Fruit fly (Drosophila melanogaster) whole organism, embryonic: Measurements from ENCODE around the gene Acp63F.

Experiments used
- Ada2b ChIP-seq: fragments of 200-800 bp; sonication (Bioruptor generic); IDR thresholded peaks from 2 replicates; pipeline ENCODE4 v1.3.6; 2022; ENCODE audit warnings: missing biosample characterization, missing genetic modification characterization
- Atf6 ChIP-seq: fragments of 200-800 bp; sonication (Bioruptor generic); IDR thresholded peaks from 2 replicates; pipeline ENCODE4 v1.3.6; 2022; ENCODE audit warnings: missing biosample characterization, missing genetic modification characterization
- Bgb ChIP-seq: fragments of 200-800 bp; sonication (Bioruptor generic); IDR thresholded peaks from 2 replicates; pipeline ENCODE4 v1.3.6; 2022; ENCODE audit warnings: missing biosample characterization, missing genetic modification characterization; ENCODE audit not compliant: partially characterized antibody
- CG10959 ChIP-seq: fragments of 200-800 bp; sonication (Bioruptor generic); IDR thresholded peaks from 2 replicates; pipeline ENCODE4 v1.3.6; 2022; ENCODE audit warnings: missing biosample characterization, missing genetic modification characterization
- CG11723 ChIP-seq: fragments of 200-800 bp; sonication (Bioruptor generic); optimal IDR thresholded peaks from 2 replicates; lab custom pipeline; 2017; ENCODE audit warnings: missing biosample characterization, mild to moderate bottlenecking, missing genetic modification characterization
- CG13624 ChIP-seq: fragments of 200-800 bp; sonication (Bioruptor generic); optimal IDR thresholded peaks from 2 replicates; lab custom pipeline; 2016; ENCODE audit warnings: missing biosample characterization, missing genetic modification characterization
- CG14050 ChIP-seq: fragments of 200-800 bp; sonication (Bioruptor generic); IDR thresholded peaks from 3 replicates; pipeline ENCODE4 v1.3.6; 2022; ENCODE audit warnings: missing biosample characterization, missing genetic modification characterization
- CG15479 ChIP-seq: fragments of 200-800 bp; sonication (Bioruptor generic); optimal IDR thresholded peaks from 3 replicates; lab custom pipeline; 2019; ENCODE audit warnings: missing biosample characterization, mild to moderate bottlenecking, missing genetic modification characterization, moderate library complexity
- CG1647 ChIP-seq: fragments of 200-800 bp; sonication (Bioruptor generic); optimal IDR thresholded peaks from 3 replicates; lab custom pipeline; 2016; ENCODE audit warnings: missing biosample characterization, missing genetic modification characterization
- CG16779 ChIP-seq: fragments of 200-800 bp; sonication (Bioruptor generic); IDR thresholded peaks from 2 replicates; pipeline ENCODE4 v1.3.6; 2022; ENCODE audit warnings: missing biosample characterization, missing genetic modification characterization
- CG17361 ChIP-seq: fragments of 200-800 bp; sonication (Bioruptor generic); IDR thresholded peaks from 3 replicates; pipeline ENCODE4 v1.3.6; 2022; ENCODE audit warnings: missing biosample characterization, missing genetic modification characterization
- CG17829 ChIP-seq: fragments of 200-800 bp; optimal IDR thresholded peaks from 2 replicates; lab custom pipeline; 2019; ENCODE audit warnings: missing biosample characterization, mild to moderate bottlenecking, missing genetic modification characterization, moderate library complexity
- CG1792 ChIP-seq: fragments of 200-800 bp; sonication (Bioruptor generic); optimal IDR thresholded peaks from 2 replicates; lab custom pipeline; 2016; ENCODE audit warnings: missing biosample characterization, missing genetic modification characterization
- CG2889 ChIP-seq: fragments of 200-800 bp; sonication (Bioruptor generic); IDR thresholded peaks from 3 replicates; pipeline ENCODE4 v1.3.6; 2022; ENCODE audit warnings: missing biosample characterization, missing genetic modification characterization
- CG30403 ChIP-seq: fragments of 200-800 bp; sonication (Bioruptor generic); optimal IDR thresholded peaks from 3 replicates; lab custom pipeline; 2016; ENCODE audit warnings: missing biosample characterization, missing genetic modification characterization
- CG32767 ChIP-seq: fragments of 200-800 bp; sonication (Bioruptor generic); IDR thresholded peaks from 2 replicates; pipeline ENCODE4 v1.3.6; 2022; ENCODE audit warnings: missing biosample characterization, missing genetic modification characterization
- CG3281 ChIP-seq: fragments of 200-800 bp; sonication (Bioruptor generic); optimal IDR thresholded peaks from 3 replicates; lab custom pipeline; 2017; ENCODE audit warnings: missing biosample characterization, mild to moderate bottlenecking, missing genetic modification characterization
- CG5180 ChIP-seq: fragments of 200-800 bp; sonication (Bioruptor generic); optimal IDR thresholded peaks from 3 replicates; lab custom pipeline; 2017; ENCODE audit warnings: missing biosample characterization, missing genetic modification characterization, mild to moderate bottlenecking, moderate library complexity, missing genetic modification reagents
- CG7556 ChIP-seq: fragments of 200-800 bp; sonication (Bioruptor generic); optimal IDR thresholded peaks from 2 replicates; lab custom pipeline; 2017; ENCODE audit warnings: missing biosample characterization, mild to moderate bottlenecking, missing genetic modification characterization
- CG7745 ChIP-seq: fragments of 200-800 bp; sonication (Bioruptor generic); optimal IDR thresholded peaks from 2 replicates; lab custom pipeline; 2018; ENCODE audit warnings: missing biosample characterization, mild to moderate bottlenecking, missing genetic modification characterization, moderate library complexity
- CG8281 ChIP-seq: fragments of 200-800 bp; sonication (Bioruptor generic); optimal IDR thresholded peaks from 2 replicates; lab custom pipeline; 2018; ENCODE audit warnings: missing biosample characterization, mild to moderate bottlenecking, missing genetic modification characterization, moderate library complexity
- CG9876 ChIP-seq: fragments of 200-800 bp; sonication (Bioruptor generic); optimal IDR thresholded peaks from 2 replicates; lab custom pipeline; 2016; ENCODE audit warnings: missing biosample characterization, missing genetic modification characterization
- CkIIα-i1 ChIP-seq: fragments of 200-800 bp; sonication (Bioruptor generic); IDR thresholded peaks from 2 replicates; pipeline ENCODE4 v1.3.6; 2022; ENCODE audit warnings: missing biosample characterization, missing genetic modification characterization
- D19A ChIP-seq: fragments of 200-800 bp; optimal IDR thresholded peaks from 3 replicates; lab custom pipeline; 2019; ENCODE audit warnings: missing biosample characterization, mild to moderate bottlenecking, missing genetic modification characterization, moderate library complexity
- D19B ChIP-seq: fragments of 200-800 bp; sonication (Bioruptor generic); optimal IDR thresholded peaks from 2 replicates; lab custom pipeline; 2017; ENCODE audit warnings: missing biosample characterization, mild to moderate bottlenecking, missing genetic modification characterization
- Dek ChIP-seq: fragments of 200-800 bp; sonication (Bioruptor generic); optimal IDR thresholded peaks from 3 replicates; lab custom pipeline; 2019; ENCODE audit warnings: missing biosample characterization, mild to moderate bottlenecking, missing genetic modification characterization, moderate library complexity
- Ets65A ChIP-seq: fragments of 200-800 bp; sonication (Bioruptor generic); peaks from one replicate; lab custom pipeline; 2016; ENCODE audit warnings: missing biosample characterization, missing genetic modification characterization
- Fer1 ChIP-seq: fragments of 200-800 bp; sonication (Bioruptor generic); optimal IDR thresholded peaks from 2 replicates; lab custom pipeline; 2017; ENCODE audit warnings: missing biosample characterization, mild to moderate bottlenecking, missing genetic modification characterization
- HLH54F ChIP-seq: fragments of 200-800 bp; sonication (Bioruptor generic); optimal IDR thresholded peaks from 3 replicates; lab custom pipeline; 2016; ENCODE audit warnings: missing biosample characterization, missing genetic modification characterization
- Hey ChIP-seq: fragments of 200-800 bp; sonication (Bioruptor generic); optimal IDR thresholded peaks from 3 replicates; lab custom pipeline; 2018; ENCODE audit warnings: missing biosample characterization, mild to moderate bottlenecking, missing genetic modification characterization
- HmgZ ChIP-seq: fragments of 200-800 bp; sonication (Bioruptor generic); optimal IDR thresholded peaks from 2 replicates; lab custom pipeline; 2018; ENCODE audit warnings: missing biosample characterization, mild to moderate bottlenecking, missing genetic modification characterization
- Hsf ChIP-seq: fragments of 200-800 bp; sonication (Bioruptor generic); optimal IDR thresholded peaks from 3 replicates; lab custom pipeline; 2016; ENCODE audit warnings: missing biosample characterization, missing genetic modification characterization
- Mad ChIP-seq: fragments of 200-800 bp; sonication (Bioruptor generic); optimal IDR thresholded peaks from 2 replicates; lab custom pipeline; 2016; ENCODE audit warnings: missing biosample characterization, missing genetic modification characterization
- Meics ChIP-seq: fragments of 200-800 bp; sonication (Bioruptor generic); optimal IDR thresholded peaks from 2 replicates; lab custom pipeline; 2017; ENCODE audit warnings: missing biosample characterization, mild to moderate bottlenecking, missing genetic modification characterization
- Optix ChIP-seq: fragments of 200-800 bp; sonication (Bioruptor generic); IDR thresholded peaks from 3 replicates; pipeline ENCODE4 v1.3.6; 2022; ENCODE audit warnings: missing biosample characterization, missing genetic modification characterization
- Sry-δ ChIP-seq: fragments of 200-800 bp; sonication (Bioruptor generic); optimal IDR thresholded peaks from 2 replicates; lab custom pipeline; 2016; ENCODE audit warnings: missing biosample characterization, missing genetic modification characterization
- Stat92E ChIP-seq, 3 experiments: fragments of >200 bp in 2 of 3; fragments of 200-800 bp in 1 of 3; sonication (Bioruptor generic) in 1 of 3; optimal IDR thresholded peaks; 2 replicates each; lab custom pipeline; 2017 to 2019; ENCODE audit warnings: missing biosample characterization in 3 of 3, missing genetic modification characterization in 3 of 3, mild to moderate bottlenecking in 1 of 3, moderate library complexity in 1 of 3
- TFAM ChIP-seq: fragments of 200-800 bp; sonication (Bioruptor generic); optimal IDR thresholded peaks from 2 replicates; lab custom pipeline; 2017; ENCODE audit warnings: missing biosample characterization, missing genetic modification characterization, inconsistent platforms
- Tbp ChIP-seq: fragments of >200 bp; optimal IDR thresholded peaks from 2 replicates; lab custom pipeline; 2018; ENCODE audit warnings: missing biosample characterization, missing genetic modification characterization
- aop ChIP-seq: fragments of 200-800 bp; sonication (Bioruptor generic); IDR thresholded peaks from 2 replicates; pipeline ENCODE4 v1.3.6; 2022; ENCODE audit warnings: missing biosample characterization, missing genetic modification characterization
- crc ChIP-seq: fragments of 200-800 bp; sonication (Bioruptor generic); optimal IDR thresholded peaks from 2 replicates; lab custom pipeline; 2016; ENCODE audit warnings: missing biosample characterization, missing genetic modification characterization
- dmrt11E ChIP-seq: fragments of 200-800 bp; sonication (Bioruptor generic); optimal IDR thresholded peaks from 3 replicates; lab custom pipeline; 2018; ENCODE audit warnings: missing biosample characterization, mild to moderate bottlenecking, missing genetic modification characterization, moderate library complexity
- gce ChIP-seq: fragments of 200-800 bp; sonication (Bioruptor generic); IDR thresholded peaks from 3 replicates; pipeline ENCODE4 v1.3.6; 2022; ENCODE audit warnings: missing biosample characterization, missing genetic modification characterization
- gcm ChIP-seq: fragments of 200-800 bp; sonication (Bioruptor generic); optimal IDR thresholded peaks from 2 replicates; lab custom pipeline; 2019; ENCODE audit warnings: missing biosample characterization, mild to moderate bottlenecking, missing genetic modification characterization, moderate library complexity
- hkb ChIP-seq, 2 experiments: fragments of 200-800 bp in 1 of 2; fragments of >200 bp in 1 of 2; sonication (Bioruptor generic) in 1 of 2; IDR thresholded peaks in 1 of 2; optimal IDR thresholded peaks in 1 of 2; 2 replicates each; pipeline versions ENCODE4 v1.3.6 to Lab custom; 2017 to 2022; ENCODE audit warnings: missing biosample characterization in 1 of 2, missing genetic modification characterization in 1 of 2
- pan ChIP-seq, 4 experiments: fragments of >200 bp in 3 of 4; fragments of 200-800 bp in 1 of 4; sonication (Bioruptor generic) in 1 of 4; optimal IDR thresholded peaks in 3 of 4; IDR thresholded peaks in 1 of 4; 2 replicates each; pipeline versions ENCODE4 v1.3.6 to Lab custom; 2017 to 2022; ENCODE audit warnings: missing biosample characterization in 2 of 4, missing genetic modification characterization in 2 of 4, mixed read lengths in 1 of 4
- pum ChIP-seq: fragments of 200-800 bp; sonication (Bioruptor generic); optimal IDR thresholded peaks from 2 replicates; lab custom pipeline; 2016; ENCODE audit warnings: missing biosample characterization, missing genetic modification characterization
- slou ChIP-seq: fragments of 200-800 bp; sonication (Bioruptor generic); optimal IDR thresholded peaks from 3 replicates; lab custom pipeline; 2016; ENCODE audit warnings: missing biosample characterization, missing genetic modification characterization
- ttk ChIP-seq: fragments of 200-800 bp; sonication (Bioruptor generic); IDR thresholded peaks from 2 replicates; pipeline ENCODE4 v2.1.2; 2022; ENCODE audit warnings: missing biosample characterization, missing genetic modification characterization
- wek ChIP-seq: fragments of 200-800 bp; sonication (Bioruptor generic); optimal IDR thresholded peaks from 3 replicates; lab custom pipeline; 2018; ENCODE audit warnings: missing biosample characterization, mild to moderate bottlenecking, missing genetic modification characterization, moderate library complexity

Acp63F gene

DNA sequence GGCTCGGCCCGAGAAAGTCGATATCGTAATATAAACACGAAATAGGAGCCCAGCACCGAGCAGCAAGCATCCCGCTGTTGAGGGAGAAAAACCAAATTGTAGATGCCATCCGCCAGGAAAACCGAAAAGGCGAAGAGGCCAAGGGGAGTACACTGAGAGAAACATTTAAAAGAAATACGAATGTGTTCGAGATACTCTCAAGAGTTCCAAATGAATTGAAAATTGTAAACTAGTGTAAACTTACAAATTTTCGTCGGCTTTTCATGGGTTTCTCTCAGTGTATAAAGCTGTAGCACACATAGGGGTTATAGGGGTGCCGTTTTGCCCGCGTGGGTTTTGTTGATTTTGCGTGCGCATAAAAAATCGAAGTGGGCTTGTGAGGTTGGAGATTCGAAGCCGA lies 13.5 kb downstream of the Acp63F start (continued):
- TF ChIP-seq CG16779 (GFP tag; lab: Robert Waterston, UW) = peak; percentile 75; the same call in 1 of the 2 replicates
- no peak for TF ChIP-seq hkb (optimal IDR thresholded peaks at IDR 0.05; lab: Kevin White, UChicago)
- peak; percentile 87 for TF ChIP-seq hkb (GFP tag; IDR thresholded peaks at IDR 0.05; lab: Robert Waterston, UW)
- TF ChIP-seq CG17829 (tag; lab: Kevin White, UChicago) = peak; percentile 36
- peak; percentile 56; the same call in 2 of the 3 replicates for TF ChIP-seq CG2889 (GFP tag; lab: Robert Waterston, UW)
- no peak for TF ChIP-seq TFAM
- TF ChIP-seq Ets65A = peak; percentile 94
- no peak for TF ChIP-seq pan (optimal IDR thresholded peaks at IDR 0.05; lab: Kevin White, UChicago)
- peak in 1 of 2 experiments; percentile 87 for TF ChIP-seq pan (GFP tag; optimal IDR thresholded peaks at IDR 0.05 in 1 of 2, IDR thresholded peaks at IDR 0.05 in 1 of 2)
- TF ChIP-seq CG10959 (GFP tag; lab: Robert Waterston, UW) = peak; percentile 26; the same call in 1 of the 2 replicates
- peak; percentile 42 for TF ChIP-seq CG1792 (GFP tag; lab: Kevin White, UChicago)
- TF ChIP-seq Dek (tag; lab: Kevin White, UChicago) = peak; percentile 79
- TF ChIP-seq CkIIα-i1 (GFP tag; lab: Robert Waterston, UW) = no peak; the same call in 1 of the 2 replicates
- TF ChIP-seq CG11723 (GFP tag; lab: Kevin White, UChicago) = peak; percentile 56
- peak; percentile 68; the same call in 1 of the 2 replicates for TF ChIP-seq CG32767 (GFP tag; lab: Robert Waterston, UW)
- no peak for TF ChIP-seq CG7745 (tag; lab: Kevin White, UChicago)
- peak; percentile 58; the same call in 2 of the 3 replicates for TF ChIP-seq Optix
- peak; percentile 69 for TF ChIP-seq Hey (tag; lab: Kevin White, UChicago)
- peak; percentile 86 for TF ChIP-seq HmgZ (tag; lab: Kevin White, UChicago)
- TF ChIP-seq CG3281 = peak; percentile 56
- TF ChIP-seq CG30403 = peak; percentile 73
- no peak for TF ChIP-seq Bgb (GFP tag; lab: Robert Waterston, UW)
- TF ChIP-seq Mad (GFP tag; lab: Kevin White, UChicago) = peak; percentile 59
- TF ChIP-seq CG7556 (GFP tag; lab: Kevin White, UChicago) = peak; percentile 87
- TF ChIP-seq pum (GFP tag; lab: Kevin White, UChicago) = peak; percentile 50
- TF ChIP-seq D19B = peak; percentile 40
- peak; percentile 2 for TF ChIP-seq CG8281 (tag; lab: Kevin White, UChicago)
- peak; percentile 18 for TF ChIP-seq D19A (tag; lab: Kevin White, UChicago)
- peak; percentile 73 for TF ChIP-seq CG14050 (GFP tag; lab: Robert Waterston, UW)
- TF ChIP-seq Stat92E (GFP tag; optimal IDR thresholded peaks at IDR 0.05; lab: Kevin White, UChicago) = no peak
- peak; percentile 57 for TF ChIP-seq ttk (GFP tag; lab: Robert Waterston, UW)
- peak; percentile 80 for TF ChIP-seq gcm (GFP tag; lab: Kevin White, UChicago)
- peak; percentile 86 for TF ChIP-seq Fer1 (GFP tag; lab: Kevin White, UChicago)
- TF ChIP-seq CG17361 = peak; percentile 65; the same call in 2 of the 3 replicates
- TF ChIP-seq Hsf (GFP tag; lab: Kevin White, UChicago) = peak; percentile 64
- peak; percentile 88 for TF ChIP-seq Atf6 (GFP tag; lab: Robert Waterston, UW)
- peak; percentile 84 for TF ChIP-seq Ada2b
- peak; percentile 22 for TF ChIP-seq wek (GFP tag; lab: Kevin White, UChicago)
- peak; percentile 51 for TF ChIP-seq CG9876 (GFP tag; lab: Kevin White, UChicago)
- peak; percentile 45 for TF ChIP-seq slou
- TF ChIP-seq gce (GFP tag; lab: Robert Waterston, UW) = peak; percentile 68; the same call in 1 of the 3 replicates
- TF ChIP-seq Meics (GFP tag; lab: Kevin White, UChicago) = peak; percentile 78
- TF ChIP-seq CG13624 (GFP tag; lab: Kevin White, UChicago) = peak; percentile 91
- no peak for TF ChIP-seq CG15479 (GFP tag; lab: Kevin White, UChicago)
- no peak for TF ChIP-seq Tbp (GFP tag; lab: Kevin White, UChicago)
- 0 out of 2 replicates have a peak, but pooled peaks have one; percentile 29 for TF ChIP-seq aop (GFP tag; lab: Robert Waterston, UW)
- peak; percentile 79 for TF ChIP-seq HLH54F (GFP tag; lab: Kevin White, UChicago)
- TF ChIP-seq CG5180 (GFP tag; lab: Kevin White, UChicago) = peak; percentile 11
- TF ChIP-seq dmrt11E = peak; percentile 31
- peak; percentile 19 for TF ChIP-seq CG1647
- TF ChIP-seq crc = peak; percentile 68
- peak; percentile 21 for TF ChIP-seq Sry-δ (GFP tag; lab: Kevin White, UChicago)
